Fruit fly (Drosophila melanogaster) whole organism, embryonic: ENCODE measurements around the gene Gcna.
A peak's percentile ranks its signal among the peaks of the same experiment; 100 is the strongest.

Experiments used
- Ada2b ChIP-seq: fragments of 200-800 bp; sonication (Bioruptor generic); IDR thresholded peaks from 2 replicates; pipeline ENCODE4 v1.3.6; 2022; ENCODE audit warnings: missing biosample characterization, missing genetic modification characterization
- Asciz ChIP-seq: fragments of 200-800 bp; sonication (Bioruptor generic); optimal IDR thresholded peaks from 2 replicates; lab custom pipeline; 2017; ENCODE audit warnings: missing biosample characterization, mild to moderate bottlenecking, missing genetic modification characterization, missing genetic modification reagents
- Atf3 ChIP-seq: fragments of 200-800 bp; sonication (Bioruptor generic); optimal IDR thresholded peaks from 3 replicates; lab custom pipeline; 2016; ENCODE audit warnings: missing biosample characterization, missing genetic modification characterization
- CG10654 ChIP-seq: fragments of 200-800 bp; sonication (Bioruptor generic); optimal IDR thresholded peaks from 2 replicates; lab custom pipeline; 2016; ENCODE audit warnings: missing biosample characterization, missing genetic modification characterization
- CG12299 ChIP-seq: fragments of 200-800 bp; sonication (Bioruptor generic); optimal IDR thresholded peaks from 2 replicates; lab custom pipeline; 2018; ENCODE audit warnings: missing biosample characterization, mild to moderate bottlenecking, missing genetic modification characterization
- CG12659 ChIP-seq: fragments of 200-800 bp; sonication (Bioruptor generic); optimal IDR thresholded peaks from 3 replicates; lab custom pipeline; 2017; ENCODE audit warnings: mild to moderate bottlenecking, missing biosample characterization, missing genetic modification reagents, missing genetic modification characterization
- CG16863 ChIP-seq: fragments of 200-800 bp; sonication (Bioruptor generic); optimal IDR thresholded peaks from 3 replicates; lab custom pipeline; 2016; ENCODE audit warnings: missing biosample characterization, missing genetic modification characterization
- CG17328 ChIP-seq: fragments of 200-800 bp; sonication (Bioruptor generic); IDR thresholded peaks from 2 replicates; pipeline ENCODE4 v1.3.6; 2022; ENCODE audit warnings: missing biosample characterization, missing genetic modification characterization
- CG17361 ChIP-seq: fragments of 200-800 bp; sonication (Bioruptor generic); IDR thresholded peaks from 3 replicates; pipeline ENCODE4 v1.3.6; 2022; ENCODE audit warnings: missing biosample characterization, missing genetic modification characterization
- CG17612 ChIP-seq: fragments of 200-800 bp; sonication (Bioruptor generic); IDR thresholded peaks from 2 replicates; pipeline ENCODE4 v1.3.6; 2022; ENCODE audit warnings: missing biosample characterization, missing genetic modification characterization
- CG2116 ChIP-seq: fragments of 200-800 bp; sonication (Bioruptor generic); optimal IDR thresholded peaks from 3 replicates; lab custom pipeline; 2018; ENCODE audit warnings: missing biosample characterization, mild to moderate bottlenecking, missing genetic modification characterization
- CG2120 ChIP-seq: fragments of 200-800 bp; sonication (Bioruptor generic); optimal IDR thresholded peaks from 3 replicates; lab custom pipeline; 2016; ENCODE audit warnings: missing biosample characterization, missing genetic modification characterization
- CG2129 ChIP-seq: fragments of 200-800 bp; sonication (Bioruptor generic); IDR thresholded peaks from 2 replicates; pipeline ENCODE4 v1.3.6; 2022; ENCODE audit warnings: missing biosample characterization, missing genetic modification characterization; ENCODE audit not compliant: partially characterized antibody
- CG3065 ChIP-seq: fragments of 200-800 bp; sonication (Bioruptor generic); optimal IDR thresholded peaks from 2 replicates; lab custom pipeline; 2016; ENCODE audit warnings: missing biosample characterization, missing genetic modification characterization
- CG3726 ChIP-seq: fragments of 200-800 bp; sonication (Bioruptor generic); IDR thresholded peaks from 3 replicates; pipeline ENCODE4, ENCODE4 v1.3.6; 2022; ENCODE audit warnings: missing biosample characterization, missing genetic modification characterization
- CG4282 ChIP-seq: fragments of 200-800 bp; sonication (Bioruptor generic); optimal IDR thresholded peaks from 2 replicates; lab custom pipeline; 2016; ENCODE audit warnings: missing biosample characterization, missing genetic modification characterization
- CG4820 ChIP-seq: fragments of 200-800 bp; sonication (Bioruptor generic); optimal IDR thresholded peaks from 3 replicates; lab custom pipeline; 2016; ENCODE audit warnings: missing biosample characterization, missing genetic modification characterization
- CG5180 ChIP-seq: fragments of 200-800 bp; sonication (Bioruptor generic); optimal IDR thresholded peaks from 3 replicates; lab custom pipeline; 2017; ENCODE audit warnings: missing biosample characterization, missing genetic modification characterization, mild to moderate bottlenecking, moderate library complexity, missing genetic modification reagents
- CG5245 ChIP-seq: fragments of 200-800 bp; sonication (Bioruptor generic); optimal IDR thresholded peaks from 3 replicates; lab custom pipeline; 2016; ENCODE audit warnings: missing biosample characterization, missing genetic modification characterization
- CG8478 ChIP-seq: fragments of >200 bp; optimal IDR thresholded peaks from 2 replicates; lab custom pipeline; 2018
- CG8944 ChIP-seq: fragments of 200-800 bp; sonication (Bioruptor generic); optimal IDR thresholded peaks from 3 replicates; lab custom pipeline; 2016; ENCODE audit warnings: missing biosample characterization, missing genetic modification characterization
- CG9817 ChIP-seq: fragments of 200-800 bp; sonication (Bioruptor generic); optimal IDR thresholded peaks from 2 replicates; lab custom pipeline; 2018; ENCODE audit warnings: missing biosample characterization, mild to moderate bottlenecking, missing genetic modification characterization, moderate library complexity
- CHES-1-like ChIP-seq: fragments of 200-800 bp; sonication (Bioruptor generic); optimal IDR thresholded peaks from 2 replicates; lab custom pipeline; 2016; ENCODE audit warnings: missing biosample characterization, missing genetic modification characterization
- GATAe ChIP-seq: fragments of 200-800 bp; sonication (Bioruptor generic); conservative IDR thresholded peaks from 2 replicates; pipeline ENCODE4 v1.3.6; 2022; ENCODE audit warnings: missing biosample characterization, missing genetic modification characterization
- H15 ChIP-seq: fragments of 200-800 bp; sonication (Bioruptor generic); IDR thresholded peaks from 3 replicates; pipeline ENCODE4 v1.3.6; 2022; ENCODE audit warnings: missing biosample characterization, missing genetic modification characterization
- H2.0 ChIP-seq: fragments of 200-800 bp; sonication (Bioruptor generic); IDR thresholded peaks from 2 replicates; pipeline ENCODE4 v1.3.6; 2022; ENCODE audit warnings: missing biosample characterization, missing genetic modification characterization
- Hand ChIP-seq: fragments of 200-800 bp; sonication (Bioruptor generic); optimal IDR thresholded peaks from 2 replicates; lab custom pipeline; 2017; ENCODE audit warnings: mild to moderate bottlenecking, missing biosample characterization, missing genetic modification reagents, missing genetic modification characterization
- Lhr ChIP-seq: fragments of 200-800 bp; sonication (Bioruptor generic); optimal IDR thresholded peaks from 3 replicates; lab custom pipeline; 2017; ENCODE audit warnings: mild to moderate bottlenecking, missing biosample characterization, missing genetic modification reagents, missing genetic modification characterization
- Rfx ChIP-seq: fragments of 200-800 bp; sonication (Bioruptor generic); IDR thresholded peaks from 2 replicates; pipeline ENCODE4 v1.3.6; 2022; ENCODE audit warnings: missing biosample characterization, missing genetic modification characterization
- Vsx1 ChIP-seq: fragments of 200-800 bp; sonication (Bioruptor generic); optimal IDR thresholded peaks from 2 replicates; lab custom pipeline; 2017; ENCODE audit warnings: missing biosample characterization, mild to moderate bottlenecking, missing genetic modification characterization, missing genetic modification reagents
- ara ChIP-seq: fragments of 200-800 bp; sonication (Bioruptor generic); IDR thresholded peaks from 2 replicates; pipeline ENCODE4 v1.3.6; 2022; ENCODE audit warnings: missing biosample characterization, missing genetic modification characterization
- az2 ChIP-seq: fragments of 200-800 bp; sonication (Bioruptor generic); optimal IDR thresholded peaks from 3 replicates; lab custom pipeline; 2016; ENCODE audit warnings: missing biosample characterization, missing genetic modification characterization
- caup ChIP-seq: fragments of 200-800 bp; sonication (Bioruptor generic); optimal IDR thresholded peaks from 3 replicates; lab custom pipeline; 2017; ENCODE audit warnings: missing biosample characterization, mild to moderate bottlenecking, missing genetic modification characterization, moderate library complexity; ENCODE audit not compliant: severe bottlenecking
- croc ChIP-seq: fragments of 200-800 bp; sonication (Bioruptor generic); conservative IDR thresholded peaks from 3 replicates; pipeline ENCODE4 v1.3.6; 2022; ENCODE audit warnings: missing biosample characterization, missing genetic modification characterization
- dan ChIP-seq: fragments of 200-800 bp; sonication (Bioruptor generic); IDR thresholded peaks from 2 replicates; pipeline ENCODE4 v1.3.6; 2022; ENCODE audit warnings: missing biosample characterization, missing genetic modification characterization
- en ChIP-seq: fragments of 200-800 bp; sonication (Bioruptor generic); optimal IDR thresholded peaks from 2 replicates; lab custom pipeline; 2016; ENCODE audit warnings: missing biosample characterization, missing genetic modification characterization
- esg ChIP-seq: fragments of 200-800 bp; sonication (Bioruptor generic); conservative IDR thresholded peaks from 2 replicates; pipeline ENCODE4 v1.3.6; 2022; ENCODE audit warnings: missing biosample characterization, missing genetic modification characterization
- fd3F ChIP-seq: fragments of 200-800 bp; sonication (Bioruptor generic); optimal IDR thresholded peaks from 2 replicates; lab custom pipeline; 2018; ENCODE audit warnings: missing biosample characterization, mild to moderate bottlenecking, missing genetic modification characterization, moderate library complexity
- fu2 ChIP-seq: fragments of 200-800 bp; sonication (Bioruptor generic); optimal IDR thresholded peaks from 2 replicates; lab custom pipeline; 2016; ENCODE audit warnings: missing biosample characterization, missing genetic modification characterization
- grau ChIP-seq: fragments of 200-800 bp; optimal IDR thresholded peaks from 3 replicates; lab custom pipeline; 2019; ENCODE audit warnings: missing biosample characterization, mild to moderate bottlenecking, missing genetic modification characterization, moderate library complexity
- knrl ChIP-seq: fragments of 200-800 bp; sonication (Bioruptor generic); IDR thresholded peaks from 3 replicates; pipeline ENCODE4 v1.3.6; 2022; ENCODE audit warnings: missing biosample characterization, missing genetic modification characterization; ENCODE audit not compliant: partially characterized antibody
- maf-S ChIP-seq: fragments of 200-800 bp; sonication (Bioruptor generic); optimal IDR thresholded peaks from 2 replicates; lab custom pipeline; 2016; ENCODE audit warnings: missing biosample characterization, missing genetic modification characterization
- nau ChIP-seq: fragments of 200-800 bp; sonication (Bioruptor generic); optimal IDR thresholded peaks from 3 replicates; lab custom pipeline; 2017; ENCODE audit warnings: missing biosample characterization, mild to moderate bottlenecking, missing genetic modification characterization, missing genetic modification reagents
- ro ChIP-seq: fragments of 200-800 bp; sonication (Bioruptor generic); IDR thresholded peaks from 2 replicates; pipeline ENCODE4 v1.3.6; 2022; ENCODE audit warnings: missing biosample characterization, missing genetic modification characterization
- sna ChIP-seq: fragments of 200-800 bp; sonication (Bioruptor generic); IDR thresholded peaks from 2 replicates; pipeline ENCODE4 v1.3.6; 2022; ENCODE audit warnings: missing biosample characterization, missing genetic modification characterization; ENCODE audit not compliant: partially characterized antibody
- sug ChIP-seq: fragments of 200-800 bp; optimal IDR thresholded peaks from 2 replicates; lab custom pipeline; 2019; ENCODE audit warnings: missing biosample characterization, mild to moderate bottlenecking, missing genetic modification characterization, moderate library complexity
- tll ChIP-seq, 2 experiments: fragments of 200-800 bp in 1 of 2; fragments of >200 bp in 1 of 2; sonication (Bioruptor generic) in 1 of 2; optimal IDR thresholded peaks; 2 replicates each; lab custom pipeline; 2017 to 2019; ENCODE audit warnings: missing biosample characterization in 2 of 2, missing genetic modification characterization in 2 of 2, mild to moderate bottlenecking in 1 of 2, moderate library complexity in 1 of 2
- unc-4 ChIP-seq: fragments of 200-800 bp; sonication (Bioruptor generic); IDR thresholded peaks from 2 replicates; pipeline ENCODE4 v1.3.6; 2022; ENCODE audit warnings: missing biosample characterization, missing genetic modification characterization; ENCODE audit not compliant: partially characterized antibody
- unpg ChIP-seq: fragments of 200-800 bp; sonication (Bioruptor generic); optimal IDR thresholded peaks from 3 replicates; lab custom pipeline; 2018; ENCODE audit warnings: missing biosample characterization, mild to moderate bottlenecking, missing genetic modification characterization, moderate library complexity
- vfl ChIP-seq: fragments of 200-800 bp; sonication (Bioruptor generic); optimal IDR thresholded peaks from 2 replicates; lab custom pipeline; 2016; ENCODE audit warnings: missing biosample characterization, missing genetic modification characterization
- zf30C ChIP-seq: fragments of 200-800 bp; sonication (Bioruptor generic); optimal IDR thresholded peaks from 3 replicates; lab custom pipeline; 2018; ENCODE audit warnings: missing biosample characterization, mild to moderate bottlenecking, missing genetic modification characterization

Gene Gcna

DNA sequence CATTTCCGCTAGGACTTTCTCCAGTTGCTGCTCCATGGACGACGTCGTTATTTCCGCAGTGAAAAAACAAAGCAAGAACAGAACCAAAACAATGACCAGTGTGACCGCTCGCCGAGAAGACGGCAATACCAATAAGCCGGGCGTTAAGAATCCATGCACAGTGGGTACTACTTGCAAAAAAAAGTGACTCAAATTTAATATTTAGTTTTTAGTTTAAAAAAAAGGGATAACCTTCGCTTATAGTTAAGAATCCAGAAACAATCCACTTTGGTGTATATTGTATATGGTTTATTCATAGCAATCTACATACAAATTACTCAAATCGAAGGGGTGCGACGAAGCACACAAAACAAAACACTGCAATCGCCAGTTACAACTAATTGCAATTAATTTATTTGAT is 6.8 kb downstream of the Gcna start, which contains the start of gene Lamtor5 (continued):
- TF ChIP-seq Atf3 (GFP tag; lab: Kevin White, UChicago) (peak; percentile 16), tll (GFP tag; optimal IDR thresholded peaks at IDR 0.05; lab: Kevin White, UChicago) (no peak), CG2116 (GFP tag; lab: Kevin White, UChicago) (no peak), zf30C (GFP tag; lab: Kevin White, UChicago) (no peak), CG12659 (GFP tag; lab: Kevin White, UChicago) (peak; percentile 61), CG3065 (no peak), CG8944 (GFP tag; lab: Kevin White, UChicago) (no peak), fd3F (GFP tag; lab: Kevin White, UChicago) (no peak), en (no peak), esg (peak; percentile 35; the same call in 1 of the 2 replicates), CG9817 (peak; percentile 14), grau (tag; lab: Kevin White, UChicago) (peak; percentile 55), unc-4 (no peak), H15 (GFP tag; lab: Robert Waterston, UW) (no peak), GATAe (GFP tag; lab: Robert Waterston, UW) (no peak), CG17328 (GFP tag; lab: Robert Waterston, UW) (0 out of 2 replicates have a peak, but pooled peaks have one; percentile 39), Vsx1 (GFP tag; lab: Kevin White, UChicago) (no peak), ara (GFP tag; lab: Robert Waterston, UW) (no peak), az2 (GFP tag; lab: Kevin White, UChicago) (peak; percentile 21), H2.0 (GFP tag; lab: Robert Waterston, UW) (no peak), CG4820 (GFP tag; lab: Kevin White, UChicago) (peak; percentile 9), CG5245 (no peak), Ada2b (GFP tag; lab: Robert Waterston, UW) (no peak), fu2 (peak; percentile 14), unpg (GFP tag; lab: Kevin White, UChicago) (peak; percentile 53), CG16863 (GFP tag; lab: Kevin White, UChicago) (peak; percentile 29), CG4282 (GFP tag; lab: Kevin White, UChicago) (peak; percentile 68), CG8478 (lab: Kevin White, UChicago) (no peak), Lhr (no peak), CG17361 (GFP tag; lab: Robert Waterston, UW) (peak; percentile 43; the same call in 1 of the 3 replicates), CG5180 (GFP tag; lab: Kevin White, UChicago) (no peak), Rfx (GFP tag; lab: Robert Waterston, UW) (peak; percentile 78), CG17612 (GFP tag; lab: Robert Waterston, UW) (no peak), Hand (GFP tag; lab: Kevin White, UChicago) (peak; percentile 22), knrl (GFP tag; lab: Robert Waterston, UW) (no peak), dan (no peak), Asciz (GFP tag; lab: Kevin White, UChicago) (no peak), CG12299 (tag; lab: Kevin White, UChicago) (no peak), vfl (GFP tag; lab: Kevin White, UChicago) (peak; percentile 49), CG2129 (GFP tag; lab: Robert Waterston, UW) (no peak), ro (GFP tag; lab: Robert Waterston, UW) (no peak), CG2120 (GFP tag; lab: Kevin White, UChicago) (peak; percentile 71), CHES-1-like (peak; percentile 29), CG3726 (GFP tag; lab: Robert Waterston, UW) (no peak), maf-S (no peak), caup (GFP tag; lab: Kevin White, UChicago) (peak; percentile 36), croc (no peak), sna (no peak), sug (peak; percentile 15), CG10654 (GFP tag; lab: Kevin White, UChicago) (no peak), nau (GFP tag; lab: Kevin White, UChicago) (no peak)
